Worm (Caenorhabditis elegans) whole organism, young adult: ENCODE results near the gene F57B9.1.
A peak's percentile ranks its signal among the peaks of the same experiment; 100 is the strongest.

Source experiments
- B0035.1 ChIP-seq: sonication (generic microtip); optimal IDR thresholded peaks from 2 replicates; lab custom pipeline; 2016; ENCODE audit warnings: missing genetic modification characterization, mild to moderate bottlenecking, missing compliant biosample characterization, missing genotype, missing genetic modification reagents
- B0336.3 ChIP-seq: fragments of 200-800 bp; sonication (Bioruptor generic); IDR thresholded peaks from 2 replicates; pipeline ENCODE4 v1.3.6; 2022; ENCODE audit warnings: missing genetic modification characterization, missing compliant biosample characterization
- D2030.7 ChIP-seq: fragments of 200-800 bp; sonication (Bioruptor generic); IDR thresholded peaks from 2 replicates; pipeline ENCODE4 v1.3.6; 2022; ENCODE audit warnings: missing genetic modification reagents, missing genetic modification characterization, missing compliant biosample characterization
- F22D6.2 ChIP-seq: sonication (generic microtip); optimal IDR thresholded peaks from 2 replicates; lab custom pipeline; 2016; ENCODE audit warnings: mild to moderate bottlenecking, missing genetic modification characterization, missing compliant biosample characterization
- F37B4.10 ChIP-seq: fragments of 200-800 bp; sonication (Bioruptor generic); IDR thresholded peaks from 2 replicates; pipeline ENCODE4 v1.3.6; 2022; ENCODE audit warnings: missing genetic modification characterization, missing compliant biosample characterization
- F39B2.1 ChIP-seq: fragments of 200-800 bp; sonication (Bioruptor generic); IDR thresholded peaks from 2 replicates; pipeline ENCODE4 v1.3.6; 2022; ENCODE audit warnings: missing genetic modification reagents, missing genetic modification characterization, missing compliant biosample characterization
- F49E8.2 ChIP-seq: sonication (generic microtip); optimal IDR thresholded peaks from 3 replicates; lab custom pipeline; 2017; ENCODE audit warnings: missing genetic modification characterization, mild to moderate bottlenecking, missing compliant biosample characterization, antibody characterized with exemption, moderate library complexity; ENCODE audit not compliant: insufficient read depth
- F52B5.7 ChIP-seq: sonication (generic microtip); optimal IDR thresholded peaks from 2 replicates; lab custom pipeline; 2016; ENCODE audit warnings: mild to moderate bottlenecking, missing genetic modification characterization, missing compliant biosample characterization
- T26A5.8 ChIP-seq: sonication (generic microtip); optimal IDR thresholded peaks from 2 replicates; lab custom pipeline; 2016; ENCODE audit warnings: missing genetic modification characterization, missing compliant biosample characterization
- Y53F4B.3 ChIP-seq: fragments of 200-800 bp; sonication (Bioruptor generic); IDR thresholded peaks from 2 replicates; pipeline ENCODE4 v1.3.6; 2022; ENCODE audit warnings: missing genetic modification reagents, missing genetic modification characterization, missing compliant biosample characterization
- Y79H2A.3 ChIP-seq: fragments of 200-800 bp; sonication (Bioruptor generic); conservative IDR thresholded peaks from 2 replicates; pipeline ENCODE4 v1.3.6; 2022; ENCODE audit warnings: missing genetic modification reagents, missing genetic modification characterization, missing compliant biosample characterization
- Y95B8A.8 ChIP-seq: fragments of 200-800 bp; sonication (Bioruptor generic); IDR thresholded peaks from 2 replicates; pipeline ENCODE4 v1.3.6; 2022; ENCODE audit warnings: missing genetic modification reagents, missing genetic modification characterization, missing compliant biosample characterization
- ZK185.1 ChIP-seq: sonication (generic microtip); optimal IDR thresholded peaks from 2 replicates; lab custom pipeline; 2016; ENCODE audit warnings: mild to moderate bottlenecking, missing genetic modification characterization, missing compliant biosample characterization; ENCODE audit not compliant: poor library complexity, severe bottlenecking
- ama-1 ChIP-seq, 3 experiments: fragments of 150-350 bp in 1 of 3; sonication (generic microtip) in 2 of 3; optimal IDR thresholded peaks; 2 replicates each; lab custom pipeline; 2014 to 2018; ENCODE audit warnings: missing biosample characterization in 2 of 3, missing genetic modification characterization in 2 of 3, missing genetic modification reagents in 2 of 3
- aptf-2 ChIP-seq: fragments of 200-800 bp; sonication (Bioruptor generic); conservative IDR thresholded peaks from 2 replicates; pipeline ENCODE4 v1.3.6; 2022; ENCODE audit warnings: missing genetic modification reagents, missing genetic modification characterization, missing compliant biosample characterization
- atf-7 ChIP-seq: sonication (generic microtip); optimal IDR thresholded peaks from 2 replicates; lab custom pipeline; 2017; ENCODE audit warnings: mild to moderate bottlenecking, missing genetic modification characterization, missing compliant biosample characterization
- athp-1 ChIP-seq: sonication (generic microtip); optimal IDR thresholded peaks from 2 replicates; lab custom pipeline; 2017; ENCODE audit warnings: mild to moderate bottlenecking, missing genetic modification characterization, missing compliant biosample characterization
- attf-3 ChIP-seq: fragments of 200-800 bp; sonication (Bioruptor generic); conservative IDR thresholded peaks from 2 replicates; pipeline ENCODE4 v1.3.6; 2022; ENCODE audit warnings: missing genetic modification reagents, missing genetic modification characterization, missing compliant biosample characterization
- ceh-40 ChIP-seq: fragments of 200-800 bp; sonication (Bioruptor generic); IDR thresholded peaks from 2 replicates; pipeline ENCODE4 v1.3.6; 2022; ENCODE audit warnings: missing genetic modification characterization, missing compliant biosample characterization
- ceh-79 ChIP-seq: sonication (generic microtip); optimal IDR thresholded peaks from 2 replicates; lab custom pipeline; 2017; ENCODE audit warnings: mild to moderate bottlenecking, missing genetic modification characterization, missing compliant biosample characterization
- ceh-91 ChIP-seq: fragments of 200-800 bp; sonication (Bioruptor generic); IDR thresholded peaks from 2 replicates; pipeline ENCODE4 v1.3.6; 2022; ENCODE audit warnings: missing genetic modification reagents, missing genetic modification characterization, missing compliant biosample characterization
- chd-7 ChIP-seq: sonication (generic microtip); optimal IDR thresholded peaks from 2 replicates; lab custom pipeline; 2016; ENCODE audit warnings: mild to moderate bottlenecking, missing genetic modification characterization, moderate library complexity, missing compliant biosample characterization
- dox-1 ChIP-seq: fragments of 200-800 bp; sonication (Bioruptor generic); IDR thresholded peaks from 2 replicates; pipeline ENCODE4 v1.3.6; 2022; ENCODE audit warnings: missing genetic modification reagents, missing genetic modification characterization, missing compliant biosample characterization
- dpff-1 ChIP-seq: sonication (generic microtip); optimal IDR thresholded peaks from 2 replicates; lab custom pipeline; 2017; ENCODE audit warnings: mild to moderate bottlenecking, missing genetic modification characterization, missing compliant biosample characterization
- egl-44 ChIP-seq: fragments of 200-800 bp; sonication (Bioruptor generic); IDR thresholded peaks from 2 replicates; pipeline ENCODE4 v1.3.6; 2022; ENCODE audit warnings: missing genetic modification reagents, missing genetic modification characterization, missing compliant biosample characterization
- ekl-4 ChIP-seq: fragments of 200-800 bp; sonication (Bioruptor generic); IDR thresholded peaks from 2 replicates; pipeline ENCODE4 v1.3.6; 2022; ENCODE audit warnings: missing genetic modification reagents, missing genetic modification characterization, missing compliant biosample characterization
- ets-4 ChIP-seq: fragments of 200-800 bp; sonication (Bioruptor generic); optimal IDR thresholded peaks from 2 replicates; lab custom pipeline; 2018; ENCODE audit warnings: mild to moderate bottlenecking, missing genetic modification characterization, missing compliant biosample characterization
- fkh-3 ChIP-seq: sonication (generic microtip); optimal IDR thresholded peaks from 2 replicates; lab custom pipeline; 2016; ENCODE audit warnings: mild to moderate bottlenecking, missing genetic modification characterization, missing compliant biosample characterization
- gei-17 ChIP-seq: fragments of 200-800 bp; sonication (Bioruptor generic); optimal IDR thresholded peaks from 2 replicates; lab custom pipeline; 2018; ENCODE audit warnings: mild to moderate bottlenecking, missing genetic modification characterization, missing compliant biosample characterization
- him-1 ChIP-seq: sonication (generic microtip); optimal IDR thresholded peaks from 2 replicates; lab custom pipeline; 2016; ENCODE audit warnings: missing genotype, missing genetic modification reagents, missing genetic modification characterization, missing compliant biosample characterization
- hmg-1.2 ChIP-seq: fragments of 200-800 bp; sonication (Bioruptor generic); IDR thresholded peaks from 2 replicates; pipeline ENCODE4 v1.3.6; 2022; ENCODE audit warnings: missing genetic modification reagents, missing genetic modification characterization, missing compliant biosample characterization
- hrde-1 ChIP-seq: sonication (generic microtip); optimal IDR thresholded peaks from 2 replicates; lab custom pipeline; 2016; ENCODE audit warnings: missing genetic modification characterization, mild to moderate bottlenecking, missing compliant biosample characterization, moderate library complexity, missing genotype, missing genetic modification reagents, borderline replicate concordance
- lin-35 ChIP-seq, 3 experiments: fragments of 150-350 bp in 2 of 3; sonication (generic microtip) in 1 of 3; optimal IDR thresholded peaks; 2 replicates each; lab custom pipeline; 2014 to 2018; ENCODE audit warnings: missing biosample characterization in 3 of 3, missing genetic modification characterization in 3 of 3, missing genetic modification reagents in 3 of 3
- madf-3 ChIP-seq: fragments of 200-800 bp; sonication (Bioruptor generic); IDR thresholded peaks from 2 replicates; pipeline ENCODE4 v1.3.6; 2022; ENCODE audit warnings: missing genetic modification reagents, missing genetic modification characterization, missing compliant biosample characterization
- madf-6 ChIP-seq: fragments of 200-800 bp; sonication (Bioruptor generic); IDR thresholded peaks from 2 replicates; pipeline ENCODE4 v1.3.6; 2022; ENCODE audit warnings: missing genetic modification reagents, missing genetic modification characterization, missing compliant biosample characterization
- madf-8 ChIP-seq: fragments of 200-800 bp; sonication (Bioruptor generic); conservative IDR thresholded peaks from 2 replicates; pipeline ENCODE4 v1.3.6; 2022; ENCODE audit warnings: missing genetic modification reagents, missing genetic modification characterization, missing compliant biosample characterization
- nfyb-1 ChIP-seq: fragments of 200-800 bp; sonication (Bioruptor generic); IDR thresholded peaks from 2 replicates; pipeline ENCODE4 v1.3.6; 2022; ENCODE audit warnings: missing genetic modification reagents, missing genetic modification characterization, missing compliant biosample characterization
- nhr-80 ChIP-seq: sonication (generic microtip); optimal IDR thresholded peaks from 2 replicates; lab custom pipeline; 2016; ENCODE audit warnings: missing genetic modification characterization, missing compliant biosample characterization
- rec-8 ChIP-seq, 2 experiments: sonication (generic microtip); optimal IDR thresholded peaks; 2 replicates each; lab custom pipeline; 2016; ENCODE audit warnings: mild to moderate bottlenecking in 2 of 2, missing genetic modification characterization in 2 of 2, missing genetic modification reagents in 2 of 2, missing genotype in 2 of 2, missing biosample characterization in 1 of 2, missing compliant biosample characterization in 1 of 2, moderate library complexity in 1 of 2
- repo-1 ChIP-seq: sonication (generic microtip); optimal IDR thresholded peaks from 2 replicates; lab custom pipeline; 2017; ENCODE audit warnings: mild to moderate bottlenecking, missing genetic modification characterization, missing compliant biosample characterization
- sea-2 ChIP-seq: fragments of 200-800 bp; sonication (Bioruptor generic); IDR thresholded peaks from 2 replicates; pipeline ENCODE4 v1.3.6; 2022; ENCODE audit warnings: missing genetic modification characterization, missing compliant biosample characterization
- snpc-1.1 ChIP-seq: sonication (generic microtip); optimal IDR thresholded peaks from 2 replicates; lab custom pipeline; 2017; ENCODE audit warnings: missing genetic modification characterization, mild to moderate bottlenecking, missing compliant biosample characterization, antibody characterized with exemption, moderate library complexity, missing genotype, missing genetic modification reagents; ENCODE audit not compliant: insufficient read depth
- snpc-3.4 ChIP-seq: sonication (generic microtip); optimal IDR thresholded peaks from 2 replicates; lab custom pipeline; 2017; ENCODE audit warnings: missing genetic modification characterization, mild to moderate bottlenecking, missing compliant biosample characterization, antibody characterized with exemption, moderate library complexity, missing genotype, missing genetic modification reagents
- tbx-9 ChIP-seq: sonication (generic microtip); optimal IDR thresholded peaks from 2 replicates; lab custom pipeline; 2016; ENCODE audit warnings: borderline replicate concordance, missing genetic modification characterization, inconsistent platforms, missing compliant biosample characterization
- tlf-1 ChIP-seq: fragments of 200-800 bp; sonication (Bioruptor generic); optimal IDR thresholded peaks from 2 replicates; lab custom pipeline; 2018; ENCODE audit warnings: mild to moderate bottlenecking, missing genetic modification characterization, missing compliant biosample characterization
- zfh-2 ChIP-seq: fragments of 200-800 bp; sonication (Bioruptor generic); conservative IDR thresholded peaks from 2 replicates; pipeline ENCODE4 v1.3.6; 2022; ENCODE audit warnings: missing genetic modification reagents, missing genetic modification characterization, missing compliant biosample characterization
- ztf-18 ChIP-seq: sonication (generic microtip); optimal IDR thresholded peaks from 2 replicates; lab custom pipeline; 2016; ENCODE audit warnings: missing genotype, mild to moderate bottlenecking, missing genetic modification characterization, missing compliant biosample characterization
- ztf-25 ChIP-seq: fragments of 200-800 bp; sonication (Bioruptor generic); IDR thresholded peaks from 2 replicates; pipeline ENCODE4 v1.3.6; 2022; ENCODE audit warnings: missing genetic modification reagents, missing genetic modification characterization, missing compliant biosample characterization
- ztf-3 ChIP-seq: fragments of 200-800 bp; sonication (Bioruptor generic); optimal IDR thresholded peaks from 2 replicates; lab custom pipeline; 2018; ENCODE audit warnings: mild to moderate bottlenecking, missing genetic modification characterization, missing compliant biosample characterization

Gene F57B9.1

ce11 chrIII:6931896-6932295, 30.0 kb upstream of the F57B9.1 start, which contains the start of gene byn-1 (continued):
- TF ChIP-seq ceh-79 (tag; lab: Kevin White, UChicago) = no peak
- no peak for TF ChIP-seq F37B4.10 (GFP tag; lab: Robert Waterston, UW)
- TF ChIP-seq T26A5.8 (tag; lab: Kevin White, UChicago) = no peak
- TF ChIP-seq snpc-1.1 (tag; lab: Kevin White, UChicago) = peak; percentile 9
- no peak for TF ChIP-seq him-1 (tag; lab: Kevin White, UChicago)
- no peak for TF ChIP-seq ceh-91 (GFP tag; lab: Robert Waterston, UW)
- no peak for TF ChIP-seq Y95B8A.8 (GFP tag; lab: Robert Waterston, UW)
- TF ChIP-seq atf-7 (tag; lab: Kevin White, UChicago) = peak; percentile 33
- TF ChIP-seq nhr-80 (tag; lab: Kevin White, UChicago) = no peak
- TF ChIP-seq madf-8 = no peak
- TF ChIP-seq zfh-2 (GFP tag; lab: Robert Waterston, UW) = no peak
- no peak for TF ChIP-seq egl-44 (GFP tag; lab: Robert Waterston, UW)
- no peak for TF ChIP-seq aptf-2 (GFP tag; lab: Robert Waterston, UW)
- no peak for TF ChIP-seq ztf-18 (tag; lab: Kevin White, UChicago)
- no peak for TF ChIP-seq Y53F4B.3 (GFP tag; lab: Robert Waterston, UW)
- TF ChIP-seq ets-4 (GFP tag; lab: Kevin White, UChicago) = no peak
- peak; percentile 32 for TF ChIP-seq athp-1
- peak; percentile 32 for TF ChIP-seq snpc-3.4 (tag; lab: Kevin White, UChicago)
- TF ChIP-seq ama-1 (optimal IDR thresholded peaks at IDR 0.05; lab: Kevin White, UChicago) = no peak
- peak in 1 of 2 experiments; percentile 26 for TF ChIP-seq ama-1 (GFP tag; optimal IDR thresholded peaks at IDR 0.05; lab: Kevin White, UChicago)
- no peak for TF ChIP-seq gei-17
- TF ChIP-seq tlf-1 (GFP tag; lab: Kevin White, UChicago) = peak; percentile 35
- TF ChIP-seq nfyb-1 (GFP tag; lab: Robert Waterston, UW) = no peak
- no peak for TF ChIP-seq rec-8 (tag; optimal IDR thresholded peaks at IDR 0.05; lab: Kevin White, UChicago)
- peak; percentile 12 for TF ChIP-seq F49E8.2 (tag; lab: Kevin White, UChicago)
- no peak for TF ChIP-seq ceh-40 (GFP tag; lab: Robert Waterston, UW)
- no peak for TF ChIP-seq B0035.1 (tag; lab: Kevin White, UChicago)
- TF ChIP-seq lin-35 (GFP tag; optimal IDR thresholded peaks at IDR 0.05; lab: Kevin White, UChicago) = no peak
- TF ChIP-seq ztf-25 = no peak
- peak; percentile 5 for TF ChIP-seq repo-1
- no peak for TF ChIP-seq sea-2 (GFP tag; lab: Robert Waterston, UW)
- peak; percentile 25 for TF ChIP-seq dpff-1 (tag; lab: Kevin White, UChicago)
- peak; percentile 76 for TF ChIP-seq fkh-3 (tag; lab: Kevin White, UChicago)
- no peak; the same call in 1 of the 2 replicates for TF ChIP-seq hmg-1.2 (GFP tag; lab: Robert Waterston, UW)
- TF ChIP-seq tbx-9 (tag; lab: Kevin White, UChicago) = no peak
- no peak; the same call in 1 of the 2 replicates for TF ChIP-seq ekl-4
- TF ChIP-seq dox-1 (GFP tag; lab: Robert Waterston, UW) = no peak
- TF ChIP-seq F52B5.7 (tag; lab: Kevin White, UChicago) = no peak
- no peak for TF ChIP-seq F22D6.2 (tag; lab: Kevin White, UChicago)
- no peak for TF ChIP-seq attf-3
- no peak for TF ChIP-seq ztf-3 (GFP tag; lab: Kevin White, UChicago)
- TF ChIP-seq hrde-1 (tag; lab: Kevin White, UChicago) = peak; percentile 46
- peak; percentile 82 for TF ChIP-seq B0336.3
- TF ChIP-seq D2030.7 (GFP tag; lab: Robert Waterston, UW) = no peak
- TF ChIP-seq ZK185.1 (tag; lab: Kevin White, UChicago) = no peak
- no peak for TF ChIP-seq madf-3 (GFP tag; lab: Robert Waterston, UW)
- TF ChIP-seq madf-6 = peak; percentile 56
- no peak for TF ChIP-seq Y79H2A.3
- TF ChIP-seq chd-7 (tag; lab: Kevin White, UChicago) = no peak
- TF ChIP-seq F39B2.1 (GFP tag; lab: Robert Waterston, UW) = no peak
